Worm (Caenorhabditis elegans) whole organism, late embryonic: ENCODE results near the gene F53B1.3.

Source experiments
- C08G9.2 ChIP-seq: sonication (generic microtip); optimal IDR thresholded peaks from 2 replicates; lab custom pipeline; 2016; ENCODE audit warnings: mild to moderate bottlenecking, missing genetic modification characterization, moderate library complexity, missing compliant biosample characterization
- F13H6.1 ChIP-seq: sonication (generic microtip); optimal IDR thresholded peaks from 2 replicates; lab custom pipeline; 2016; ENCODE audit warnings: missing genetic modification characterization, missing compliant biosample characterization
- K09A11.1 ChIP-seq: sonication (generic microtip); optimal IDR thresholded peaks from 2 replicates; lab custom pipeline; 2017; ENCODE audit warnings: antibody characterized with exemption, mild to moderate bottlenecking, missing genetic modification characterization, missing compliant biosample characterization; ENCODE audit not compliant: insufficient read depth
- T23F11.4 ChIP-seq: fragments of 200-800 bp; sonication (Bioruptor generic); optimal IDR thresholded peaks from 2 replicates; lab custom pipeline; 2018; ENCODE audit warnings: mild to moderate bottlenecking, missing genetic modification characterization, missing compliant biosample characterization
- ama-1 ChIP-seq: fragments of 150-350 bp; optimal IDR thresholded peaks from 2 replicates; lab custom pipeline; 2014
- ceh-18 ChIP-seq: sonication (generic microtip); optimal IDR thresholded peaks from 2 replicates; lab custom pipeline; 2016; ENCODE audit warnings: missing genetic modification characterization, missing compliant biosample characterization
- dve-1 ChIP-seq: sonication (generic microtip); optimal IDR thresholded peaks from 2 replicates; lab custom pipeline; 2017; ENCODE audit warnings: antibody characterized with exemption, mild to moderate bottlenecking, missing genetic modification characterization, missing compliant biosample characterization
- hlh-6 ChIP-seq: sonication (generic microtip); optimal IDR thresholded peaks from 2 replicates; lab custom pipeline; 2016; ENCODE audit warnings: missing genotype, missing genetic modification characterization, missing compliant biosample characterization
- madf-2 ChIP-seq: sonication (generic microtip); optimal IDR thresholded peaks from 2 replicates; lab custom pipeline; 2017; ENCODE audit warnings: missing genetic modification characterization, missing compliant biosample characterization
- nhr-11 ChIP-seq: fragments of 150-350 bp; optimal IDR thresholded peaks from 2 replicates; lab custom pipeline; 2014; ENCODE audit warnings: missing biosample characterization, missing genetic modification characterization
- pag-3 ChIP-seq: sonication (generic microtip); optimal IDR thresholded peaks from 2 replicates; lab custom pipeline; 2016; ENCODE audit warnings: missing compliant biosample characterization, missing genetic modification characterization, borderline replicate concordance
- pax-1 ChIP-seq: fragments of 150-350 bp; optimal IDR thresholded peaks from 2 replicates; lab custom pipeline; 2014; ENCODE audit warnings: missing biosample characterization, missing genetic modification characterization
- pha-4 ChIP-seq: fragments of 150-350 bp; optimal IDR thresholded peaks from 2 replicates; lab custom pipeline; 2018; ENCODE audit warnings: missing biosample characterization, missing genetic modification reagents, missing genetic modification characterization
- unc-86 ChIP-seq: sonication (generic microtip); optimal IDR thresholded peaks from 2 replicates; lab custom pipeline; 2016; ENCODE audit warnings: missing genetic modification characterization, missing compliant biosample characterization

DNA sequence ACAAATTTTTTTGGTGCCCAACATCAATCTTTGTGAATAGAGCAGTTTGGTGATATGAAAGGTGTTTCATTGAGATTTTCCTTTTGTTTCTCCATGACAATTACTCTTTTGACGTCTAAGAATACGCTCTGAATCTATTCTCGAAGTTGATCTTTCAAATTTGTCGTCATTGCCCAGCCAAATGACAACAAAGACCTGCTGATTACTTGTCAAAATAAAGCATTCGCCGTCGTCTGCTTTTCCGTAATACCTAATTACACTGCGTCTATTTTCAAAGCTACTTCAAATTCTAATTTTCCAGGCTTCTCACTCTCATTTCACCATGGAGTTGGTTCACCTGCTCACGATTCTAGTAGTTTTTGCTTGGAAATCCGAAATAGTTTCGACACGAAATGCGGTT lies at the start of gene F53B1.3:
- TF ChIP-seq pax-1 (tag; lab: Kevin White, UChicago) (no peak), ama-1 (lab: Kevin White, UChicago) (no peak), nhr-11 (tag; lab: Kevin White, UChicago) (no peak), unc-86 (tag; lab: Kevin White, UChicago) (no peak), hlh-6 (tag; lab: Kevin White, UChicago) (no peak), pha-4 (tag; lab: Kevin White, UChicago) (no peak), T23F11.4 (GFP tag; lab: Kevin White, UChicago) (no peak), ceh-18 (no peak), dve-1 (no peak), F13H6.1 (tag; lab: Kevin White, UChicago) (no peak), madf-2 (tag; lab: Kevin White, UChicago) (no peak), C08G9.2 (tag; lab: Kevin White, UChicago) (no peak), K09A11.1 (tag; lab: Kevin White, UChicago) (no peak), pag-3 (tag; lab: Kevin White, UChicago) (no peak)
